Worm (Caenorhabditis elegans): ENCODE results near the gene F32D8.4.

ce11 chrV:10883478-10883877 is 9.9 kb downstream of the F32D8.4 start, which contains the start of gene F32D8.2:
- no peak for TF ChIP-seq bed-3 (GFP tag; optimal IDR thresholded peaks at IDR 0.05)
- TF ChIP-seq snpc-4 (tag; optimal IDR thresholded peaks at IDR 0.05): no peak
- TF ChIP-seq nhr-12 (tag; optimal IDR thresholded peaks at IDR 0.05): no peak
- TF ChIP-seq ceh-83 (GFP tag; optimal IDR thresholded peaks at IDR 0.05): no peak
- no peak for TF ChIP-seq unc-62 (GFP tag; optimal IDR thresholded peaks at IDR 0.05)
- TF ChIP-seq lsy-2 (tag; optimal IDR thresholded peaks at IDR 0.05): no peak
- no peak for TF ChIP-seq elt-1 (tag; optimal IDR thresholded peaks at IDR 0.05; ENCODE audit: borderline replicate concordance, insufficient read depth)

All from whole organism, mixed stage, embryonic.